Worm (Caenorhabditis elegans) whole organism, late embryonic: ENCODE data around the gene catp-6.

Experiments used
- ceh-14 ChIP-seq: sonication (generic microtip); optimal IDR thresholded peaks from 2 replicates; lab custom pipeline; 2016; ENCODE audit warnings: missing genotype, missing genetic modification characterization, missing compliant biosample characterization
- ceh-2 ChIP-seq: sonication (generic microtip); optimal IDR thresholded peaks from 2 replicates; lab custom pipeline; 2016; ENCODE audit warnings: missing genotype, missing genetic modification characterization, missing compliant biosample characterization
- ceh-9 ChIP-seq: sonication (generic microtip); optimal IDR thresholded peaks from 2 replicates; lab custom pipeline; 2016; ENCODE audit warnings: mild to moderate bottlenecking, missing genetic modification characterization, inconsistent platforms, missing compliant biosample characterization
- dmd-4 ChIP-seq: sonication (generic microtip); optimal IDR thresholded peaks from 2 replicates; lab custom pipeline; 2016; ENCODE audit warnings: borderline replicate concordance, missing genetic modification characterization, missing compliant biosample characterization
- elt-2 ChIP-seq: sonication (generic microtip); optimal IDR thresholded peaks from 2 replicates; lab custom pipeline; 2016; ENCODE audit warnings: missing genetic modification reagents, missing genetic modification characterization, missing compliant biosample characterization
- lin-11 ChIP-seq: fragments of 200-800 bp; sonication (Bioruptor generic); optimal IDR thresholded peaks from 2 replicates; lab custom pipeline; 2018; ENCODE audit warnings: mild to moderate bottlenecking, missing genetic modification characterization, missing compliant biosample characterization
- nhr-11 ChIP-seq: fragments of 150-350 bp; optimal IDR thresholded peaks from 2 replicates; lab custom pipeline; 2014; ENCODE audit warnings: missing biosample characterization, missing genetic modification characterization
- pha-4 ChIP-seq: fragments of 150-350 bp; optimal IDR thresholded peaks from 2 replicates; lab custom pipeline; 2018; ENCODE audit warnings: missing biosample characterization, missing genetic modification reagents, missing genetic modification characterization
- ref-2 ChIP-seq: sonication (generic microtip); optimal IDR thresholded peaks from 2 replicates; lab custom pipeline; 2016; ENCODE audit warnings: missing genetic modification characterization, missing compliant biosample characterization
- sdc-2 ChIP-seq: sonication (generic microtip); optimal IDR thresholded peaks from 2 replicates; lab custom pipeline; 2016; ENCODE audit warnings: missing genotype, missing genetic modification characterization, missing compliant biosample characterization
- tbx-2 ChIP-seq: sonication (generic microtip); optimal IDR thresholded peaks from 2 replicates; lab custom pipeline; 2016; ENCODE audit warnings: missing genetic modification characterization, missing compliant biosample characterization
- tbx-7 ChIP-seq: sonication (generic microtip); optimal IDR thresholded peaks from 2 replicates; lab custom pipeline; 2016; ENCODE audit warnings: missing genotype, missing genetic modification characterization, missing compliant biosample characterization
- ttx-3 ChIP-seq: sonication (generic microtip); optimal IDR thresholded peaks from 2 replicates; lab custom pipeline; 2016; ENCODE audit warnings: missing genetic modification reagents, missing genetic modification characterization, missing compliant biosample characterization
- unc-86 ChIP-seq: sonication (generic microtip); optimal IDR thresholded peaks from 2 replicates; lab custom pipeline; 2016; ENCODE audit warnings: missing genetic modification characterization, missing compliant biosample characterization

DNA sequence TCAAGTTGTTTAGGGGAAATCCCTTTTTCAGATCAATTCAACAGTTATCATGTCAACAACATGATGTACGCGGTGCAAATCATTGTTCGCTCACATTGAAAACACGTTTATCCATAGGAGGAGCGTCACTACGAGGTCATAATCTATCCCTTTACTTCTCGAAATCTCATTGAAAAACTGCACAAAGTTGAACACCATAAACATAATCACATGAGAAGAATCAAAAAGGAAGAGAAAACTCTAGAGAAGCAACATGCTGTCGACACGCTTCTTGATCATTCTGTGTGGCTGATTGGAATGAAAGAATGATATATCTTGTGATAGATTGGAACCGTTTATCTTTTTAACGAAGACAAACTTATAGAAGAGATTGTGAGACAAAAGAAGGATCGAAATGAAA is 43.5 kb upstream of the catp-6 start:
- TF ChIP-seq sdc-2 (tag; lab: Kevin White, UChicago) (no peak), ceh-9 (tag; lab: Kevin White, UChicago) (no peak), ceh-14 (tag; lab: Kevin White, UChicago) (no peak), lin-11 (tag; lab: Kevin White, UChicago) (no peak), ceh-2 (tag; lab: Kevin White, UChicago) (no peak), ttx-3 (no peak), ref-2 (tag; lab: Kevin White, UChicago) (no peak), elt-2 (tag; lab: Kevin White, UChicago) (no peak), nhr-11 (tag; lab: Kevin White, UChicago) (no peak), unc-86 (tag; lab: Kevin White, UChicago) (no peak), tbx-2 (tag; lab: Kevin White, UChicago) (no peak), pha-4 (tag; lab: Kevin White, UChicago) (no peak), dmd-4 (tag; lab: Kevin White, UChicago) (no peak), tbx-7 (tag; lab: Kevin White, UChicago) (no peak)
